Fruit fly (Drosophila melanogaster): ENCODE measurements around the gene CG32263.
A peak's percentile ranks its signal among the peaks of the same experiment; 100 is the strongest.

CG32263 gene

DNA sequence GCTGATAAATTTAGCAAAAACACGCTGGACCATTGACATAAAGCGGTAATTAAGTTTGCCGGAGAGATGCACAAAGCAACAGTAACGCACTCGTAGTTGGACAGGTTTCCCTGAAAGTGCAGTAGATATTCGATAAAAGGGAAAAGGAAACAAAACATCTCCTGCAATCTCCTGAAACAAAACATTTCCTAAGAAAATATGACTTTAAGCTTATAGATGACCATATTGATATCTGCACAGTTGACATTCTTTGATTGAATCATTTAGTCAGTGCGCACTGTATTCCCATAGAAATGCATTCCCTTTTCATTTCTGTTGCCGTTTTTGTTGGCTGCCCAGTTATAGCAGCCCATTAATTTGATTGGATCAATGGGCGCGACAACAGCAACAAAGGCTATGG is 41.9 kb upstream of the CG32263 start (continued):
- TF ChIP-seq CG31224 (GFP tag; IDR thresholded peaks at IDR 0.05) (no peak), CG12942 (GFP tag; optimal IDR thresholded peaks at IDR 0.05) (peak; percentile 40), crp (GFP tag; optimal IDR thresholded peaks at IDR 0.05) (no peak), CG6272 (GFP tag; IDR thresholded peaks at IDR 0.05) (no peak), Bgb (GFP tag; IDR thresholded peaks at IDR 0.05; ENCODE audit: partially characterized antibody) (no peak), CG12219 (GFP tag; optimal IDR thresholded peaks at IDR 0.05) (peak; percentile 71), bowl (GFP tag; IDR thresholded peaks at IDR 0.05) (no peak), zfh1 (GFP tag; IDR thresholded peaks at IDR 0.05) (peak; percentile 80), caup (GFP tag; optimal IDR thresholded peaks at IDR 0.05; ENCODE audit: severe bottlenecking) (no peak), CG2712 (tag; optimal IDR thresholded peaks at IDR 0.05) (peak; percentile 49), btn (GFP tag; optimal IDR thresholded peaks at IDR 0.05) (peak; percentile 1), Max (GFP tag; optimal IDR thresholded peaks at IDR 0.05) (no peak), CG31441 (GFP tag; IDR thresholded peaks at IDR 0.05) (peak; percentile 34; the same call in 1 of the 2 replicates), CG12104 (GFP tag; optimal IDR thresholded peaks at IDR 0.05) (no peak), Scr (GFP tag; IDR thresholded peaks at IDR 0.05; ENCODE audit: partially characterized antibody) (no peak), pzg (GFP tag; optimal IDR thresholded peaks at IDR 0.05) (no peak), lov (optimal IDR thresholded peaks at IDR 0.05) (no peak), lov (GFP tag; IDR thresholded peaks at IDR 0.05) (0 out of 3 replicates have a peak, but pooled peaks have one; percentile 53), CG1647 (GFP tag; optimal IDR thresholded peaks at IDR 0.05) (no peak), CG11093 (GFP tag; IDR thresholded peaks at IDR 0.05) (no peak), dysf (GFP tag; IDR thresholded peaks at IDR 0.05) (0 out of 3 replicates have a peak, but pooled peaks have one; percentile 43), unc-4 (GFP tag; IDR thresholded peaks at IDR 0.05; ENCODE audit: partially characterized antibody) (no peak), fd3F (GFP tag; optimal IDR thresholded peaks at IDR 0.05) (no peak), CG11398 (GFP tag; optimal IDR thresholded peaks at IDR 0.05) (no peak), otp (GFP tag; IDR thresholded peaks at IDR 0.05) (peak; percentile 76), CG1602 (GFP tag; optimal IDR thresholded peaks at IDR 0.05) (peak; percentile 50), CG10147 (GFP tag; optimal IDR thresholded peaks at IDR 0.05) (no peak), Abd-B (GFP tag; optimal IDR thresholded peaks at IDR 0.05) (peak; percentile 6), chm (GFP tag; IDR thresholded peaks at IDR 0.05) (peak; percentile 38; the same call in 1 of the 2 replicates), CG18262 (tag; optimal IDR thresholded peaks at IDR 0.05) (peak; percentile 55), CG8388 (GFP tag; optimal IDR thresholded peaks at IDR 0.05) (peak; percentile 61), Sry-δ (GFP tag; optimal IDR thresholded peaks at IDR 0.05) (no peak), CG4404 (GFP tag; IDR thresholded peaks at IDR 0.05) (peak; percentile 51), fd64A (GFP tag; optimal IDR thresholded peaks at IDR 0.05) (no peak), vvl (GFP tag; IDR thresholded peaks at IDR 0.05) (peak; percentile 80), CG8290 (GFP tag; optimal IDR thresholded peaks at IDR 0.05) (no peak), CG8290 (tag; optimal IDR thresholded peaks at IDR 0.05) (peak in 1 of 2 experiments; percentile 44), Usf (GFP tag; optimal IDR thresholded peaks at IDR 0.05) (no peak), fru (optimal IDR thresholded peaks at IDR 0.05) (no peak), lola (GFP tag; optimal IDR thresholded peaks at IDR 0.05) (peak in 1 of 3 experiments; percentile 67), CG14014 (GFP tag; IDR thresholded peaks at IDR 0.05) (no peak), CG16815 (GFP tag; optimal IDR thresholded peaks at IDR 0.05) (peak; percentile 16), CG6689 (GFP tag; IDR thresholded peaks at IDR 0.05) (peak; percentile 72), tup (GFP tag; optimal IDR thresholded peaks at IDR 0.05) (peak; percentile 42), vfl (GFP tag; optimal IDR thresholded peaks at IDR 0.05) (no peak), Six4 (GFP tag; optimal IDR thresholded peaks at IDR 0.05) (no peak), nerfin-2 (GFP tag; IDR thresholded peaks at IDR 0.05; ENCODE audit: partially characterized antibody) (no peak), Dad (GFP tag; optimal IDR thresholded peaks at IDR 0.05) (no peak), CG34376 (GFP tag; optimal IDR thresholded peaks at IDR 0.05) (no peak), CG4730 (GFP tag; IDR thresholded peaks at IDR 0.05) (no peak; the same call in 1 of the 2 replicates), run (tag; optimal IDR thresholded peaks at IDR 0.05) (peak; percentile 2), mld (GFP tag; IDR thresholded peaks at IDR 0.05; ENCODE audit: partially characterized antibody) (no peak)

Data from whole organism, embryonic.